Worm (Caenorhabditis elegans) whole organism, mixed stage, embryonic: Measurements from ENCODE around the gene pes-23.
A peak's percentile ranks its signal among the peaks of the same experiment; 100 is the strongest.

Experiments
- bed-3 ChIP-seq: fragments of 200-800 bp; sonication (Bioruptor generic); optimal IDR thresholded peaks from 3 replicates; lab custom pipeline; 2018; ENCODE audit warnings: mild to moderate bottlenecking, missing genetic modification characterization, moderate library complexity, missing compliant biosample characterization
- blmp-1 ChIP-seq: fragments of 150-350 bp; optimal IDR thresholded peaks from 2 replicates; lab custom pipeline; 2014; ENCODE audit warnings: missing biosample characterization, missing genetic modification characterization
- ceh-43 ChIP-seq: fragments of 200-800 bp; sonication (Bioruptor generic); optimal IDR thresholded peaks from 2 replicates; lab custom pipeline; 2018; ENCODE audit warnings: mild to moderate bottlenecking, missing genetic modification characterization, moderate library complexity, missing compliant biosample characterization
- ceh-83 ChIP-seq: fragments of 200-800 bp; sonication (Bioruptor generic); optimal IDR thresholded peaks from 2 replicates; lab custom pipeline; 2018; ENCODE audit warnings: mild to moderate bottlenecking, missing genetic modification characterization, missing compliant biosample characterization
- ces-1 ChIP-seq: fragments of 150-350 bp; optimal IDR thresholded peaks from 2 replicates; lab custom pipeline; 2014; ENCODE audit warnings: missing biosample characterization, missing genetic modification reagents, missing genetic modification characterization
- cnd-1 ChIP-seq: fragments of 200-800 bp; sonication (Bioruptor generic); optimal IDR thresholded peaks from 2 replicates; lab custom pipeline; 2018; ENCODE audit warnings: mild to moderate bottlenecking, missing genetic modification characterization, missing compliant biosample characterization
- drap-1 ChIP-seq: fragments of 200-800 bp; sonication (Bioruptor generic); optimal IDR thresholded peaks from 3 replicates; lab custom pipeline; 2018; ENCODE audit warnings: mild to moderate bottlenecking, missing genetic modification characterization, missing compliant biosample characterization
- elt-1 ChIP-seq: sonication (generic microtip); optimal IDR thresholded peaks from 2 replicates; lab custom pipeline; 2017; ENCODE audit warnings: missing genetic modification characterization, mild to moderate bottlenecking, missing compliant biosample characterization, antibody characterized with exemption, moderate library complexity, borderline replicate concordance; ENCODE audit not compliant: insufficient read depth
- elt-3 ChIP-seq: fragments of 150-350 bp; optimal IDR thresholded peaks from 2 replicates; lab custom pipeline; 2014; ENCODE audit warnings: missing biosample characterization, missing genetic modification characterization
- hlh-1 ChIP-seq: fragments of 150-350 bp; optimal IDR thresholded peaks from 2 replicates; lab custom pipeline; 2014; ENCODE audit warnings: missing biosample characterization, missing genetic modification reagents, missing genetic modification characterization
- lin-13 ChIP-seq: fragments of 150-350 bp; optimal IDR thresholded peaks from 2 replicates; lab custom pipeline; 2014; ENCODE audit warnings: missing biosample characterization, missing genetic modification characterization
- lin-32 ChIP-seq: fragments of 200-800 bp; sonication (Bioruptor generic); optimal IDR thresholded peaks from 2 replicates; lab custom pipeline; 2018; ENCODE audit warnings: mild to moderate bottlenecking, missing genetic modification characterization, missing compliant biosample characterization
- lsy-2 ChIP-seq: fragments of 150-350 bp; optimal IDR thresholded peaks from 2 replicates; lab custom pipeline; 2014; ENCODE audit warnings: missing biosample characterization, missing genetic modification characterization
- mab-5 ChIP-seq: fragments of 150-350 bp; optimal IDR thresholded peaks from 2 replicates; lab custom pipeline; 2014; ENCODE audit warnings: missing biosample characterization, missing genetic modification characterization
- mep-1 ChIP-seq: fragments of 150-350 bp; optimal IDR thresholded peaks from 2 replicates; lab custom pipeline; 2017; ENCODE audit warnings: missing biosample characterization, missing genetic modification reagents, missing genetic modification characterization, inconsistent platforms
- mls-2 ChIP-seq: sonication (generic microtip); optimal IDR thresholded peaks from 2 replicates; lab custom pipeline; 2016; ENCODE audit warnings: mild to moderate bottlenecking, missing genetic modification characterization, moderate library complexity, missing compliant biosample characterization
- nhr-12 ChIP-seq: fragments of 150-350 bp; optimal IDR thresholded peaks from 2 replicates; lab custom pipeline; 2014; ENCODE audit warnings: missing biosample characterization, missing genetic modification characterization
- nhr-2 ChIP-seq: fragments of 150-350 bp; optimal IDR thresholded peaks from 2 replicates; lab custom pipeline; 2014; ENCODE audit warnings: missing biosample characterization, missing genetic modification characterization
- nhr-237 ChIP-seq: fragments of 150-350 bp; optimal IDR thresholded peaks from 2 replicates; lab custom pipeline; 2014; ENCODE audit warnings: missing biosample characterization, missing genetic modification characterization
- nhr-76 ChIP-seq: sonication (generic microtip); optimal IDR thresholded peaks from 2 replicates; lab custom pipeline; 2017; ENCODE audit warnings: missing biosample characterization, missing genetic modification characterization
- pha-4 ChIP-seq: fragments of 150-350 bp; optimal IDR thresholded peaks from 2 replicates; lab custom pipeline; 2018; ENCODE audit warnings: missing biosample characterization, missing genetic modification reagents, missing genetic modification characterization
- sem-2 ChIP-seq: fragments of 200-800 bp; sonication (Bioruptor generic); optimal IDR thresholded peaks from 2 replicates; lab custom pipeline; 2018; ENCODE audit warnings: mild to moderate bottlenecking, missing genetic modification characterization, missing compliant biosample characterization
- snpc-4 ChIP-seq: fragments of 150-350 bp; optimal IDR thresholded peaks from 2 replicates; lab custom pipeline; 2014; ENCODE audit warnings: missing biosample characterization, missing genetic modification characterization
- sptf-1 ChIP-seq: sonication (generic microtip); optimal IDR thresholded peaks from 2 replicates; lab custom pipeline; 2017; ENCODE audit warnings: mild to moderate bottlenecking, missing genetic modification characterization, moderate library complexity, missing compliant biosample characterization
- tbx-8 ChIP-seq: fragments of 200-800 bp; sonication (Bioruptor generic); optimal IDR thresholded peaks from 2 replicates; lab custom pipeline; 2018; ENCODE audit warnings: mild to moderate bottlenecking, missing genetic modification characterization, moderate library complexity, missing compliant biosample characterization
- unc-120 ChIP-seq: sonication (generic microtip); optimal IDR thresholded peaks from 2 replicates; lab custom pipeline; 2017; ENCODE audit warnings: missing genetic modification characterization, missing compliant biosample characterization; ENCODE audit not compliant: poor library complexity, severe bottlenecking
- unc-39 ChIP-seq: fragments of 150-350 bp; optimal IDR thresholded peaks from 2 replicates; lab custom pipeline; 2014; ENCODE audit warnings: missing biosample characterization, missing genetic modification characterization
- unc-62 ChIP-seq: fragments of 150-350 bp; optimal IDR thresholded peaks from 2 replicates; lab custom pipeline; 2014; ENCODE audit warnings: missing biosample characterization, missing genetic modification reagents, missing genetic modification characterization
- zip-8 ChIP-seq: fragments of 150-350 bp; optimal IDR thresholded peaks from 2 replicates; lab custom pipeline; 2014; ENCODE audit warnings: missing biosample characterization, missing genetic modification characterization

pes-23 gene

ce11 chrX:6885227-6885853, 15.8 kb upstream of the pes-23 start, which contains the start of gene F41C6.7:
TSS of gene F41C6.7 (minus strand) at chrX:6885277.
- TF ChIP-seq nhr-237 (tag; lab: Kevin White, UChicago) (no peak), nhr-12 (tag; lab: Kevin White, UChicago) (no peak), lin-13 (tag; lab: Kevin White, UChicago) (no peak), zip-8 (tag; lab: Kevin White, UChicago) (no peak), mls-2 (tag; lab: Kevin White, UChicago) (no peak), mep-1 (no peak), hlh-1 (no peak), elt-1 (tag; lab: Kevin White, UChicago) (no peak), nhr-2 (tag; lab: Kevin White, UChicago) (no peak), unc-62 (GFP tag; lab: Kevin White, UChicago) (no peak), cnd-1 (tag; lab: Kevin White, UChicago) (no peak)

- no peak for TF ChIP-seq unc-120 (tag; lab: Kevin White, UChicago)
- peak; percentile 71 for TF ChIP-seq nhr-2 (tag; lab: Kevin White, UChicago)
Observed at ce11 chrX:6888208-6888607, 13.0 kb upstream of the pes-23 start.

DNA sequence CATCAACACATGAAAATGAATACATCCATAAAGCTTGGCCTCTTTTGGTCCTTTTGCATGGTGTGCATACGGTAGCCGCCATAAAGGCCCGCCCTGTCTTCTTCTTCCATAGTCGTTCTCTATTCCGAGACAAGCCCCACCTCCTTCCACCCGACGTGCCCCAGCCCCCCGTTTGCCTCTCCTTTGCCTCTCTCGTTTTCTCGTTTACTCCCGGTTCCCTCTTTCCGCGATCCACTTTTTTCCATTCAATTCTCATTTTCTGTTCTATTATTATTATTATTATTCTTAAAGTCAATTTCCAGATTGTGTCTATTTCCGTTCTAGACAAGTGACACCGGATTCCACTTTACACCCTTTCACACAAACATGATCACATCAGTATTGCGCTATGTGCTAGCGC, 11.8 kb upstream of the pes-23 start, which contains the start of gene unc-6:
unc-6 (plus strand) TSS at position 301 of the 400 bp plus-strand sequence.
- no peak for TF ChIP-seq sem-2 (GFP tag; lab: Kevin White, UChicago)
- TF ChIP-seq ceh-83 (GFP tag; lab: Kevin White, UChicago): no peak
- no peak for TF ChIP-seq nhr-76 (tag; lab: Kevin White, UChicago)
- no peak for TF ChIP-seq ceh-43
- TF ChIP-seq mls-2 (tag; lab: Kevin White, UChicago): no peak
- no peak for TF ChIP-seq nhr-2 (tag; lab: Kevin White, UChicago)
- TF ChIP-seq, all 35 proteins: peak for 0

DNA sequence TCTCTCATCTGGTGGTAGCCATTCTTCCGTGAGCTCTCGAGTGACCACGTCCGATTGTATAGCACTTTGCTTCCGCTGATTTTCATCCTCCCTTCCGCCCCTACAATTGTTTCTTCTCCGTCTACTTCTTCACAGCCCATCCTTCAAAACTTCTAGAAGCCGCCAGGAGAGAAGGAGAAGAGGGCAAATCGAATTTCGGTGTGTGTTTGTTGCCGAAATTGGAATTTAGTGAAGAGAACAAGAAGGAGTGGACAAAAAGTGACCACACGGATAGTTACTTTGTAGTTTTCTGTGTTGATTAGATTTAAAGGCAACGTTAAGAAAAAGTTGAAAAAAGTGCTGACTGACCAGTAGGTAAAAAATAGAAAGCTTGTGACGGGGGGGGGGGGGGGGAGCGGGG, 8.1 kb upstream of the pes-23 start:
- TF ChIP-seq pha-4 (tag; lab: Kevin White, UChicago) (no peak), nhr-237 (tag; lab: Kevin White, UChicago) (no peak), lin-32 (GFP tag; lab: Kevin White, UChicago) (no peak), ces-1 (GFP tag; lab: Kevin White, UChicago) (peak; percentile 83), blmp-1 (tag; lab: Kevin White, UChicago) (no peak)

DNA sequence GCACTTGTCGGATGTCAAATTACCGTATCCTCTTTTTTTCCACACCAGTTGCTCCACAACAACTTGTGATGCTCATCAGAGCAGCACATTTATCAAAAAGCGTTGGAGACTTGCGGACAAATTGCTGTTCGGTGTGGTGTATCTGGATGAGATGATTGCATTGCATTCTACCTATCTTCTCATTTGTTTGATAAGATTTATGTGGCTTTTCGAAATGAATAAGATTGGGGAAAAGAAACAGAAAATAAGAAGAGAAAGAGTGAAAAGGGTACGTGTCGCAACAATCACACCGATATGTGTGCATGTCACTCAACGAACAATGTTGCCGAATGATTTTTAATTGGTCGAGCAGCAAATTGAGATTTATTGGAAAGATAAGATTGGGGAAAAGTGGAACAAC, 7.1 kb upstream of the pes-23 start:
- peak; percentile 56 for TF ChIP-seq unc-120 (tag; lab: Kevin White, UChicago)
- TF ChIP-seq hlh-1: no peak
- TF ChIP-seq mab-5 (tag; lab: Kevin White, UChicago): peak; percentile 43
- peak; percentile 95 for TF ChIP-seq unc-62 (GFP tag; lab: Kevin White, UChicago)

DNA sequence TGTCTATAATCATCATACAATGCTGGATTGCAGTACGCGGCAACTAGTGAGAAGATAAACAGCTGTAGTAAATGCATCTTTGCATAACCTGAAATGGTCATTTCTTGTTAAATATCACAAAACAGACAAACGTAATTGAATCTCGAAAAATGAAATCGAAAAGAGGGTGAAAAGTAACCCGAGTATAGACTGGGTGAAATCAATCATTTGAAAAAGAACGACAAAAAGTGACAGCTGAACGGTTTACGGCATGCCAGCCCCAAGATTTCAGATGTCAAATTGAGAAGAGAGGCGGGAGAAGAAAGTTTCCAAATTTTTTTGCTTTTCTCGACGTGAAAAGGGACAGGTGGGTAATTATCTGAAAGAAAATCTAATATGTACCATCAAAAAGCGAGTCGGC, 1.3 kb upstream of the pes-23 start, which contains the start of gene F14B8.4:
F14B8.4 (minus strand) TSS at position 101 of the 400 bp plus-strand sequence.
- TF ChIP-seq unc-39 (tag; lab: Kevin White, UChicago) (no peak), mls-2 (tag; lab: Kevin White, UChicago) (no peak), lin-13 (tag; lab: Kevin White, UChicago) (no peak), elt-3 (tag; lab: Kevin White, UChicago) (no peak), drap-1 (GFP tag; lab: Kevin White, UChicago) (no peak), sptf-1 (no peak), elt-1 (tag; lab: Kevin White, UChicago) (no peak), snpc-4 (tag; lab: Kevin White, UChicago) (no peak), tbx-8 (GFP tag; lab: Kevin White, UChicago) (no peak), lsy-2 (tag; lab: Kevin White, UChicago) (no peak), pha-4 (tag; lab: Kevin White, UChicago) (no peak), nhr-2 (tag; lab: Kevin White, UChicago) (no peak), ceh-83 (GFP tag; lab: Kevin White, UChicago) (no peak), bed-3 (GFP tag; lab: Kevin White, UChicago) (no peak), ceh-43 (no peak)
